Worm (Caenorhabditis elegans): Measurements from ENCODE around the gene cpt-6.

Gene cpt-6

ce11 chrV:6471208-6471607 is 22.5 kb downstream of the cpt-6 start:
- TF ChIP-seq unc-62 (GFP tag; optimal IDR thresholded peaks at IDR 0.05 in 1 of 2) (peak in 1 of 2 experiments; percentile 4), unc-62 (tag; optimal IDR thresholded peaks at IDR 0.05) (no peak), hlh-30 (tag; optimal IDR thresholded peaks at IDR 0.05; ENCODE audit: insufficient read depth) (no peak)

ce11 chrV:6467676-6468075 is 26.0 kb downstream of the cpt-6 start:
- no peak for TF ChIP-seq daf-19 (GFP tag; conservative IDR thresholded peaks at IDR 0.05)
- no peak for TF ChIP-seq nhr-77 (tag; optimal IDR thresholded peaks at IDR 0.05)
- TF ChIP-seq nhr-11 (tag; optimal IDR thresholded peaks at IDR 0.05), result no peak
- no peak for TF ChIP-seq unc-39 (tag; optimal IDR thresholded peaks at IDR 0.05)
- no peak for TF ChIP-seq duxl-1 (tag; optimal IDR thresholded peaks at IDR 0.05; ENCODE audit: poor library complexity)
- no peak for TF ChIP-seq lin-29 (GFP tag; IDR thresholded peaks at IDR 0.05)
- TF ChIP-seq ceh-44 (GFP tag; IDR thresholded peaks at IDR 0.05), result no peak
- no peak for TF ChIP-seq dmd-9 (GFP tag; IDR thresholded peaks at IDR 0.05)
- no peak for TF ChIP-seq saeg-2 (GFP tag; IDR thresholded peaks at IDR 0.05)
- no peak for TF ChIP-seq daf-16 (GFP tag; optimal IDR thresholded peaks at IDR 0.05)
- TF ChIP-seq daf-16 (tag; optimal IDR thresholded peaks at IDR 0.05), result no peak
- no peak for TF ChIP-seq unc-62 (GFP tag; optimal IDR thresholded peaks at IDR 0.05 in 1 of 2)
- no peak for TF ChIP-seq unc-62 (tag; optimal IDR thresholded peaks at IDR 0.05)
- TF ChIP-seq ceh-62 (tag; optimal IDR thresholded peaks at IDR 0.05), result no peak

ce11 chrV:6464765-6465164 is 29.0 kb downstream of the cpt-6 start, which contains the start of gene unc-83:
TSS of gene unc-83 (plus strand) at chrV:6465065.
- TF ChIP-seq unc-62 (GFP tag; optimal IDR thresholded peaks at IDR 0.05 in 1 of 2) (peak in 1 of 2 experiments; percentile 45), unc-62 (tag; optimal IDR thresholded peaks at IDR 0.05) (no peak), mxl-3 (GFP tag; optimal IDR thresholded peaks at IDR 0.05) (no peak)

DNA sequence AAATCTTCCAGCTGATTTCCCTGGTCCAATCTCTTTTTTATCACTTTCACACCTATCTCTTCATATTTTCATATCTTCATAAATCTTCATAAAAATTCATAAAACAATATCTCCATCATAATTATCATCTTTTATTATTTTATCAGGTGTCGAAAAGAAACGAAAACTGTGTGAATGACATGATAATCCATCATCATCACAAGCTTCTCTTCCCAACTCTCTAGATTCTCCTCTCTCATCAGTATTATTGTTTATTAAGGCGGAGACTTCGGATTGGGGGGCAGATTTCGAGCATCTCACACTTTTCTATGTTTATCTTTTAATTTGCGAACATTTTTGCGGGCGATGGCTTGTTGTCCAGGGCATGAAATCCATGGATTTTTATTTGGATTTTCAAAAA is 29.5 kb downstream of the cpt-6 start:
- TF ChIP-seq snpc-1.2 (GFP tag; IDR thresholded peaks at IDR 0.05) (no peak), ZK546.5 (tag; optimal IDR thresholded peaks at IDR 0.05) (no peak), ceh-20 (GFP tag; IDR thresholded peaks at IDR 0.05) (no peak), duxl-1 (tag; optimal IDR thresholded peaks at IDR 0.05; ENCODE audit: poor library complexity) (no peak), nhr-6 (tag; optimal IDR thresholded peaks at IDR 0.05) (no peak), mxl-2 (GFP tag; conservative IDR thresholded peaks at IDR 0.05) (no peak), zag-1 (tag; optimal IDR thresholded peaks at IDR 0.05) (no peak), nhr-76 (tag; optimal IDR thresholded peaks at IDR 0.05) (no peak), mdl-1 (tag; optimal IDR thresholded peaks at IDR 0.05) (no peak), lin-38 (GFP tag; IDR thresholded peaks at IDR 0.05) (no peak), hlh-30 (tag; optimal IDR thresholded peaks at IDR 0.05; ENCODE audit: insufficient read depth) (no peak), zfp-2 (tag; optimal IDR thresholded peaks at IDR 0.05) (no peak), mes-2 (tag; optimal IDR thresholded peaks at IDR 0.05; ENCODE audit: poor library complexity, severe bottlenecking) (no peak), ceh-28 (tag; optimal IDR thresholded peaks at IDR 0.05) (no peak), dmd-9 (GFP tag; IDR thresholded peaks at IDR 0.05) (no peak), F26F4.8 (GFP tag; conservative IDR thresholded peaks at IDR 0.05) (no peak)

- TF ChIP-seq Y5F2A.4 (GFP tag; optimal IDR thresholded peaks at IDR 0.05) (no peak), lsy-2 (tag; optimal IDR thresholded peaks at IDR 0.05) (no peak), nhr-11 (tag; optimal IDR thresholded peaks at IDR 0.05) (no peak), mes-2 (tag; optimal IDR thresholded peaks at IDR 0.05; ENCODE audit: poor library complexity, severe bottlenecking) (no peak), dve-1 (tag; optimal IDR thresholded peaks at IDR 0.05; ENCODE audit: insufficient read depth) (peak; percentile 27), zag-1 (tag; optimal IDR thresholded peaks at IDR 0.05) (no peak), hmg-1.1 (GFP tag; IDR thresholded peaks at IDR 0.05) (no peak), lin-29 (GFP tag; IDR thresholded peaks at IDR 0.05) (no peak), nhr-77 (tag; optimal IDR thresholded peaks at IDR 0.05) (peak; percentile 16), attf-4 (tag; optimal IDR thresholded peaks at IDR 0.05) (no peak), hlh-30 (tag; optimal IDR thresholded peaks at IDR 0.05; ENCODE audit: insufficient read depth) (peak; percentile 73), snpc-1.2 (GFP tag; IDR thresholded peaks at IDR 0.05) (no peak), gei-8 (GFP tag; optimal IDR thresholded peaks at IDR 0.05) (no peak), F26F4.8 (GFP tag; conservative IDR thresholded peaks at IDR 0.05) (no peak), php-3 (GFP tag; IDR thresholded peaks at IDR 0.05) (0 out of 2 replicates have a peak, but pooled peaks have one; percentile 31), nhr-28 (tag; optimal IDR thresholded peaks at IDR 0.05) (peak; percentile 76), spr-3 (GFP tag; optimal IDR thresholded peaks at IDR 0.05) (no peak), dpl-1 (GFP tag; optimal IDR thresholded peaks at IDR 0.05) (peak; percentile 32), ces-1 (GFP tag; optimal IDR thresholded peaks at IDR 0.05) (no peak), aha-1 (tag) (peak; percentile 18), egl-43 (GFP tag; IDR thresholded peaks at IDR 0.05) (no peak), daf-16 (GFP tag; optimal IDR thresholded peaks at IDR 0.05) (no peak), daf-16 (tag; optimal IDR thresholded peaks at IDR 0.05) (peak; percentile 78)
Measured at ce11 chrV:6462606-6463005, 31.1 kb downstream of the cpt-6 start.

All from whole organism, L4 larva.